Worm (Caenorhabditis elegans) whole organism, young adult: ENCODE data around the gene srx-46.
A peak's percentile ranks its signal among the peaks of the same experiment; 100 is the strongest.

Experiments
- C06A6.2 ChIP-seq: fragments of 200-800 bp; sonication (Bioruptor generic); conservative IDR thresholded peaks from 2 replicates; pipeline ENCODE4 v1.3.6; 2022; ENCODE audit warnings: missing genetic modification characterization, missing compliant biosample characterization
- D2030.7 ChIP-seq: fragments of 200-800 bp; sonication (Bioruptor generic); IDR thresholded peaks from 2 replicates; pipeline ENCODE4 v1.3.6; 2022; ENCODE audit warnings: missing genetic modification reagents, missing genetic modification characterization, missing compliant biosample characterization
- F49E8.2 ChIP-seq: sonication (generic microtip); optimal IDR thresholded peaks from 3 replicates; lab custom pipeline; 2017; ENCODE audit warnings: missing genetic modification characterization, mild to moderate bottlenecking, missing compliant biosample characterization, antibody characterized with exemption, moderate library complexity; ENCODE audit not compliant: insufficient read depth
- F52B5.7 ChIP-seq: sonication (generic microtip); optimal IDR thresholded peaks from 2 replicates; lab custom pipeline; 2016; ENCODE audit warnings: mild to moderate bottlenecking, missing genetic modification characterization, missing compliant biosample characterization
- F55B11.4 ChIP-seq: sonication (generic microtip); optimal IDR thresholded peaks from 2 replicates; lab custom pipeline; 2016; ENCODE audit warnings: missing compliant biosample characterization, missing genetic modification characterization, borderline replicate concordance; ENCODE audit not compliant: insufficient read depth
- K11D2.4 ChIP-seq: fragments of 200-800 bp; sonication (Bioruptor generic); IDR thresholded peaks from 2 replicates; pipeline ENCODE4 v1.3.6; 2022; ENCODE audit warnings: missing genetic modification reagents, missing genetic modification characterization, missing compliant biosample characterization
- T26A5.8 ChIP-seq: sonication (generic microtip); optimal IDR thresholded peaks from 2 replicates; lab custom pipeline; 2016; ENCODE audit warnings: missing genetic modification characterization, missing compliant biosample characterization
- Y95B8A.8 ChIP-seq: fragments of 200-800 bp; sonication (Bioruptor generic); IDR thresholded peaks from 2 replicates; pipeline ENCODE4 v1.3.6; 2022; ENCODE audit warnings: missing genetic modification reagents, missing genetic modification characterization, missing compliant biosample characterization
- aptf-2 ChIP-seq: fragments of 200-800 bp; sonication (Bioruptor generic); conservative IDR thresholded peaks from 2 replicates; pipeline ENCODE4 v1.3.6; 2022; ENCODE audit warnings: missing genetic modification reagents, missing genetic modification characterization, missing compliant biosample characterization
- aptf-3 ChIP-seq: fragments of 200-800 bp; sonication (Bioruptor generic); IDR thresholded peaks from 2 replicates; pipeline ENCODE4 v1.3.6; 2022; ENCODE audit warnings: missing genetic modification characterization, missing compliant biosample characterization
- atf-7 ChIP-seq: sonication (generic microtip); optimal IDR thresholded peaks from 2 replicates; lab custom pipeline; 2017; ENCODE audit warnings: mild to moderate bottlenecking, missing genetic modification characterization, missing compliant biosample characterization
- athp-1 ChIP-seq: sonication (generic microtip); optimal IDR thresholded peaks from 2 replicates; lab custom pipeline; 2017; ENCODE audit warnings: mild to moderate bottlenecking, missing genetic modification characterization, missing compliant biosample characterization
- attf-3 ChIP-seq: fragments of 200-800 bp; sonication (Bioruptor generic); conservative IDR thresholded peaks from 2 replicates; pipeline ENCODE4 v1.3.6; 2022; ENCODE audit warnings: missing genetic modification reagents, missing genetic modification characterization, missing compliant biosample characterization
- attf-6 ChIP-seq: fragments of 200-800 bp; sonication (Bioruptor generic); IDR thresholded peaks from 2 replicates; pipeline ENCODE4 v1.3.6; 2022; ENCODE audit warnings: missing genetic modification reagents, missing genetic modification characterization, missing compliant biosample characterization
- bed-2 ChIP-seq: fragments of 200-800 bp; sonication (Bioruptor generic); IDR thresholded peaks from 2 replicates; pipeline ENCODE4 v1.3.6; 2022; ENCODE audit warnings: missing genetic modification reagents, missing genetic modification characterization, missing compliant biosample characterization
- cebp-1 ChIP-seq, 2 experiments: fragments of 200-800 bp in 1 of 2; sonication (Bioruptor generic) in 1 of 2; sonication (generic microtip) in 1 of 2; IDR thresholded peaks in 1 of 2; optimal IDR thresholded peaks in 1 of 2; 2 replicates each; pipeline versions ENCODE4 v1.3.6 to Lab custom; 2017 to 2022; ENCODE audit warnings: missing compliant biosample characterization in 2 of 2, missing genetic modification characterization in 2 of 2, mild to moderate bottlenecking in 1 of 2, missing genetic modification reagents in 1 of 2, moderate library complexity in 1 of 2
- ceh-40 ChIP-seq: fragments of 200-800 bp; sonication (Bioruptor generic); IDR thresholded peaks from 2 replicates; pipeline ENCODE4 v1.3.6; 2022; ENCODE audit warnings: missing genetic modification characterization, missing compliant biosample characterization
- dpl-1 ChIP-seq: fragments of 150-350 bp; optimal IDR thresholded peaks from 2 replicates; lab custom pipeline; 2014; ENCODE audit warnings: missing biosample characterization, missing genetic modification reagents, missing genetic modification characterization
- ekl-4 ChIP-seq: fragments of 200-800 bp; sonication (Bioruptor generic); IDR thresholded peaks from 2 replicates; pipeline ENCODE4 v1.3.6; 2022; ENCODE audit warnings: missing genetic modification reagents, missing genetic modification characterization, missing compliant biosample characterization
- gei-17 ChIP-seq: fragments of 200-800 bp; sonication (Bioruptor generic); optimal IDR thresholded peaks from 2 replicates; lab custom pipeline; 2018; ENCODE audit warnings: mild to moderate bottlenecking, missing genetic modification characterization, missing compliant biosample characterization
- hmg-20 ChIP-seq: fragments of 200-800 bp; sonication (Bioruptor generic); IDR thresholded peaks from 2 replicates; pipeline ENCODE4 v1.3.6; 2022; ENCODE audit warnings: missing genetic modification reagents, missing genetic modification characterization, missing compliant biosample characterization
- hrde-1 ChIP-seq: sonication (generic microtip); optimal IDR thresholded peaks from 2 replicates; lab custom pipeline; 2016; ENCODE audit warnings: missing genetic modification characterization, mild to moderate bottlenecking, missing compliant biosample characterization, moderate library complexity, missing genotype, missing genetic modification reagents, borderline replicate concordance
- lin-35 ChIP-seq, 3 experiments: fragments of 150-350 bp in 2 of 3; sonication (generic microtip) in 1 of 3; optimal IDR thresholded peaks; 2 replicates each; lab custom pipeline; 2014 to 2018; ENCODE audit warnings: missing biosample characterization in 3 of 3, missing genetic modification characterization in 3 of 3, missing genetic modification reagents in 3 of 3
- lir-1 ChIP-seq: fragments of 200-800 bp; sonication (Bioruptor generic); conservative IDR thresholded peaks from 2 replicates; pipeline ENCODE4 v1.3.6; 2022; ENCODE audit warnings: missing genetic modification reagents, missing genetic modification characterization, missing compliant biosample characterization
- lsl-1 ChIP-seq: fragments of 200-800 bp; sonication (Bioruptor generic); optimal IDR thresholded peaks from 2 replicates; lab custom pipeline; 2018; ENCODE audit warnings: mild to moderate bottlenecking, missing genetic modification characterization, moderate library complexity, missing compliant biosample characterization
- mel-28 ChIP-seq: sonication (generic microtip); optimal IDR thresholded peaks from 2 replicates; lab custom pipeline; 2016; ENCODE audit warnings: borderline replicate concordance, mild to moderate bottlenecking, missing genetic modification characterization, missing compliant biosample characterization
- nhr-90 ChIP-seq: sonication (generic microtip); optimal IDR thresholded peaks from 2 replicates; lab custom pipeline; 2016; ENCODE audit warnings: missing genotype, mild to moderate bottlenecking, missing genetic modification characterization, missing compliant biosample characterization
- pbrm-1 ChIP-seq: fragments of 200-800 bp; sonication (Bioruptor generic); IDR thresholded peaks from 2 replicates; pipeline ENCODE4 v1.3.6; 2022; ENCODE audit warnings: missing genetic modification reagents, missing genetic modification characterization, missing compliant biosample characterization
- rpc-1 ChIP-seq, 2 experiments: fragments of 150-350 bp in 1 of 2; sonication (generic microtip) in 1 of 2; optimal IDR thresholded peaks; 2 replicates each; lab custom pipeline; 2014 to 2018; ENCODE audit warnings: missing biosample characterization in 1 of 2, missing genetic modification characterization in 1 of 2, missing genetic modification reagents in 1 of 2, missing genotype in 1 of 2
- snpc-1.1 ChIP-seq: sonication (generic microtip); optimal IDR thresholded peaks from 2 replicates; lab custom pipeline; 2017; ENCODE audit warnings: missing genetic modification characterization, mild to moderate bottlenecking, missing compliant biosample characterization, antibody characterized with exemption, moderate library complexity, missing genotype, missing genetic modification reagents; ENCODE audit not compliant: insufficient read depth
- snpc-3.4 ChIP-seq: sonication (generic microtip); optimal IDR thresholded peaks from 2 replicates; lab custom pipeline; 2017; ENCODE audit warnings: missing genetic modification characterization, mild to moderate bottlenecking, missing compliant biosample characterization, antibody characterized with exemption, moderate library complexity, missing genotype, missing genetic modification reagents
- snpc-4 ChIP-seq, 5 experiments: fragments of 150-350 bp in 1 of 5; sonication (generic microtip) in 4 of 5; optimal IDR thresholded peaks; 2 replicates each; lab custom pipeline; 2014 to 2018; ENCODE audit warnings: missing genetic modification characterization in 5 of 5, missing biosample characterization in 3 of 5, antibody characterized with exemption in 2 of 5, mild to moderate bottlenecking in 2 of 5, missing compliant biosample characterization in 2 of 5, missing genotype in 2 of 5, moderate library complexity in 2 of 5, missing genetic modification reagents in 1 of 5
- tbp1 ChIP-seq: fragments of 200-800 bp; sonication (Bioruptor generic); optimal IDR thresholded peaks from 2 replicates; lab custom pipeline; 2018; ENCODE audit warnings: mild to moderate bottlenecking, missing genetic modification characterization, missing compliant biosample characterization
- tbx-9 ChIP-seq: sonication (generic microtip); optimal IDR thresholded peaks from 2 replicates; lab custom pipeline; 2016; ENCODE audit warnings: borderline replicate concordance, missing genetic modification characterization, inconsistent platforms, missing compliant biosample characterization
- tlf-1 ChIP-seq: fragments of 200-800 bp; sonication (Bioruptor generic); optimal IDR thresholded peaks from 2 replicates; lab custom pipeline; 2018; ENCODE audit warnings: mild to moderate bottlenecking, missing genetic modification characterization, missing compliant biosample characterization
- zim-3 ChIP-seq: sonication (generic microtip); optimal IDR thresholded peaks from 2 replicates; lab custom pipeline; 2017; ENCODE audit warnings: mild to moderate bottlenecking, missing genetic modification characterization, moderate library complexity, missing compliant biosample characterization
- ztf-22 ChIP-seq: fragments of 200-800 bp; sonication (Bioruptor generic); optimal IDR thresholded peaks from 2 replicates; lab custom pipeline; 2018; ENCODE audit warnings: mild to moderate bottlenecking, missing genetic modification characterization, moderate library complexity, missing compliant biosample characterization
- ztf-25 ChIP-seq: fragments of 200-800 bp; sonication (Bioruptor generic); IDR thresholded peaks from 2 replicates; pipeline ENCODE4 v1.3.6; 2022; ENCODE audit warnings: missing genetic modification reagents, missing genetic modification characterization, missing compliant biosample characterization
- ztf-26 ChIP-seq: sonication (generic microtip); optimal IDR thresholded peaks from 2 replicates; lab custom pipeline; 2017; ENCODE audit warnings: missing genetic modification characterization, missing compliant biosample characterization

Gene srx-46

ce11 chrV:9382538-9383328 is 29.7 kb downstream of the srx-46 start (continued):
- peak; percentile 82 for TF ChIP-seq F49E8.2
- no peak for TF ChIP-seq ztf-25 (GFP tag; lab: Robert Waterston, UW)
- TF ChIP-seq pbrm-1 (GFP tag; lab: Robert Waterston, UW), result peak; percentile 87
- no peak for TF ChIP-seq ztf-26 (tag; lab: Kevin White, UChicago)
- no peak for TF ChIP-seq F55B11.4 (tag; lab: Kevin White, UChicago)
- peak; percentile 29 for TF ChIP-seq snpc-4 (GFP tag; optimal IDR thresholded peaks at IDR 0.05; lab: Kevin White, UChicago)
- TF ChIP-seq snpc-4 (tag; optimal IDR thresholded peaks at IDR 0.05; lab: Kevin White, UChicago), result peak in 2 of 4 experiments; percentile 50 to 60
- no peak for TF ChIP-seq nhr-90
- TF ChIP-seq tbx-9 (tag; lab: Kevin White, UChicago), result no peak
- TF ChIP-seq snpc-1.1, result peak; percentile 63
- TF ChIP-seq Y95B8A.8 (GFP tag; lab: Robert Waterston, UW), result peak; percentile 91; the same call in 1 of the 2 replicates
- peak; percentile 42; the same call in 1 of the 2 replicates for TF ChIP-seq lir-1 (GFP tag; lab: Robert Waterston, UW)
- TF ChIP-seq mel-28 (tag; lab: Kevin White, UChicago), result no peak
- no peak for TF ChIP-seq tbp1 (GFP tag; lab: Kevin White, UChicago)
- TF ChIP-seq attf-3 (GFP tag; lab: Robert Waterston, UW), result peak; percentile 63
- TF ChIP-seq F52B5.7 (tag; lab: Kevin White, UChicago), result no peak
- peak; percentile 78 for TF ChIP-seq attf-6 (GFP tag; lab: Robert Waterston, UW)
- TF ChIP-seq zim-3 (tag; lab: Kevin White, UChicago), result no peak
- peak; percentile 83 for TF ChIP-seq tlf-1 (GFP tag; lab: Kevin White, UChicago)
- no peak for TF ChIP-seq hmg-20 (GFP tag; lab: Robert Waterston, UW)
- no peak for TF ChIP-seq aptf-2 (GFP tag; lab: Robert Waterston, UW)
- TF ChIP-seq cebp-1 (GFP tag; IDR thresholded peaks at IDR 0.05; lab: Robert Waterston, UW), result peak; percentile 71
- peak; percentile 82 for TF ChIP-seq cebp-1 (tag; optimal IDR thresholded peaks at IDR 0.05; lab: Kevin White, UChicago)
- no peak for TF ChIP-seq T26A5.8 (tag; lab: Kevin White, UChicago)
- TF ChIP-seq athp-1, result peak; percentile 50
- TF ChIP-seq atf-7 (tag; lab: Kevin White, UChicago), result no peak
- TF ChIP-seq bed-2 (GFP tag; lab: Robert Waterston, UW), result no peak
- TF ChIP-seq aptf-3, result 0 out of 2 replicates have a peak, but pooled peaks have one; percentile 75
- TF ChIP-seq C06A6.2 (GFP tag; lab: Robert Waterston, UW), result no peak
- peak; percentile 88 for TF ChIP-seq ekl-4 (GFP tag; lab: Robert Waterston, UW)
- peak; percentile 94 for TF ChIP-seq snpc-3.4 (tag; lab: Kevin White, UChicago)
- no peak for TF ChIP-seq hrde-1 (tag; lab: Kevin White, UChicago)
- TF ChIP-seq gei-17 (GFP tag; lab: Kevin White, UChicago), result no peak
- TF ChIP-seq dpl-1 (GFP tag; lab: Kevin White, UChicago), result peak; percentile 98
- TF ChIP-seq K11D2.4 (GFP tag; lab: Robert Waterston, UW), result no peak
- no peak for TF ChIP-seq ceh-40
- peak in 2 of 3 experiments; percentile 16 to 77 for TF ChIP-seq lin-35 (GFP tag; optimal IDR thresholded peaks at IDR 0.05; lab: Kevin White, UChicago)
- TF ChIP-seq D2030.7 (GFP tag; lab: Robert Waterston, UW), result peak; percentile 98; the same call in 1 of the 2 replicates
- TF ChIP-seq rpc-1 (optimal IDR thresholded peaks at IDR 0.05; lab: Kevin White, UChicago), result no peak
- peak; percentile 5 for TF ChIP-seq rpc-1 (tag; optimal IDR thresholded peaks at IDR 0.05; lab: Kevin White, UChicago)
- TF ChIP-seq ztf-22 (GFP tag; lab: Kevin White, UChicago), result no peak
- peak; percentile 89 for TF ChIP-seq lsl-1
